Fruit fly (Drosophila melanogaster): Measurements from ENCODE around the gene CG9962.

dm6 chr2L:2609694-2610093, 37.8 kb downstream of the CG9962 start, which contains the start of gene CG15395:
- no peak for TF ChIP-seq CG8478 (optimal IDR thresholded peaks at IDR 0.05)
- no peak for TF ChIP-seq CTCF (optimal IDR thresholded peaks at IDR 0.05)

Measured in S2 (cell line).